Fruit fly (Drosophila melanogaster): ENCODE measurements around the gene Tsp66E.

Tsp66E gene

dm6 chr3L:8950955-8951354, 38.7 kb downstream of the Tsp66E start (continued):
- TF ChIP-seq ATbp (GFP tag; optimal IDR thresholded peaks at IDR 0.05) (peak; percentile 34), sqz (GFP tag; optimal IDR thresholded peaks at IDR 0.05) (no peak), scrt (GFP tag; optimal IDR thresholded peaks at IDR 0.05) (peak; percentile 28), CHES-1-like (GFP tag; optimal IDR thresholded peaks at IDR 0.05) (no peak), CG18599 (GFP tag; optimal IDR thresholded peaks at IDR 0.05) (peak; percentile 56), CG18764 (GFP tag; optimal IDR thresholded peaks at IDR 0.05) (peak; percentile 10), CG17361 (GFP tag; IDR thresholded peaks at IDR 0.05) (peak; percentile 83), wor (GFP tag; IDR thresholded peaks at IDR 0.05) (0 out of 2 replicates have a peak, but pooled peaks have one; percentile 23), ind (GFP tag; optimal IDR thresholded peaks at IDR 0.05) (peak; percentile 57), Ptx1 (GFP tag; IDR thresholded peaks at IDR 0.05) (peak; percentile 53; the same call in 1 of the 2 replicates), CG1529 (GFP tag; optimal IDR thresholded peaks at IDR 0.05) (peak; percentile 15), CG13775 (GFP tag; optimal IDR thresholded peaks at IDR 0.05) (peak; percentile 23), CG7556 (GFP tag; optimal IDR thresholded peaks at IDR 0.05) (peak; percentile 74), tgo (GFP tag; IDR thresholded peaks at IDR 0.05) (peak; percentile 38; the same call in 1 of the 3 replicates), CG31441 (GFP tag; IDR thresholded peaks at IDR 0.05) (peak; percentile 84), HHEX (GFP tag; optimal IDR thresholded peaks at IDR 0.05) (peak; percentile 24), tin (GFP tag; optimal IDR thresholded peaks at IDR 0.05) (peak; percentile 8), CG13894 (tag; optimal IDR thresholded peaks at IDR 0.05) (peak; percentile 57), CG17385 (GFP tag; optimal IDR thresholded peaks at IDR 0.05) (peak; percentile 43), CG10565 (GFP tag; optimal IDR thresholded peaks at IDR 0.05) (no peak), CG7839 (tag; optimal IDR thresholded peaks at IDR 0.05) (peak; percentile 68), CG15601 (tag; optimal IDR thresholded peaks at IDR 0.05) (peak; percentile 53), CG14441 (GFP tag; IDR thresholded peaks at IDR 0.05) (no peak), CG7786 (GFP tag; optimal IDR thresholded peaks at IDR 0.05) (no peak), CG12942 (GFP tag; optimal IDR thresholded peaks at IDR 0.05) (peak; percentile 10), phol (tag; optimal IDR thresholded peaks at IDR 0.05) (peak; percentile 73), CG2875 (GFP tag; optimal IDR thresholded peaks at IDR 0.05) (peak; percentile 6), gcm (GFP tag; optimal IDR thresholded peaks at IDR 0.05) (peak; percentile 39), psq (GFP tag; optimal IDR thresholded peaks at IDR 0.05) (no peak), dysf (GFP tag; IDR thresholded peaks at IDR 0.05) (peak; percentile 61; the same call in 2 of the 3 replicates), CoRest (tag; optimal IDR thresholded peaks at IDR 0.05) (peak; percentile 78), CG6272 (GFP tag; IDR thresholded peaks at IDR 0.05) (no peak), BtbVII (GFP tag; optimal IDR thresholded peaks at IDR 0.05) (peak; percentile 12), CG11695 (GFP tag; IDR thresholded peaks at IDR 0.05) (peak; percentile 59; the same call in 2 of the 3 replicates), CG13624 (GFP tag; optimal IDR thresholded peaks at IDR 0.05) (no peak), CTCF (GFP tag; optimal IDR thresholded peaks at IDR 0.05) (no peak), Chrac-16 (GFP tag; optimal IDR thresholded peaks at IDR 0.05) (peak; percentile 18), Rfx (GFP tag; IDR thresholded peaks at IDR 0.05) (peak; percentile 20; the same call in 1 of the 2 replicates), Atf6 (GFP tag; IDR thresholded peaks at IDR 0.05) (peak; percentile 12; the same call in 1 of the 2 replicates), cg (GFP tag; optimal IDR thresholded peaks at IDR 0.05) (no peak), hbn (GFP tag; IDR thresholded peaks at IDR 0.05; ENCODE audit: partially characterized antibody) (no peak), lilli (GFP tag; optimal IDR thresholded peaks at IDR 0.05) (no peak), sd (tag; optimal IDR thresholded peaks at IDR 0.05) (peak; percentile 2), CG4820 (GFP tag; optimal IDR thresholded peaks at IDR 0.05) (peak; percentile 2), vvl (GFP tag; IDR thresholded peaks at IDR 0.05) (0 out of 2 replicates have a peak, but pooled peaks have one; percentile 52), CG2712 (tag; optimal IDR thresholded peaks at IDR 0.05) (peak; percentile 76), slbo (GFP tag; IDR thresholded peaks at IDR 0.05) (peak; percentile 43), Asciz (GFP tag; optimal IDR thresholded peaks at IDR 0.05) (peak; percentile 41)
